Fruit fly (Drosophila melanogaster): ENCODE measurements around the gene Cand1.

Gene Cand1

dm6 chr2L:10322176-10322575 is 40.3 kb downstream of the Cand1 start, which contains the start of gene CG4995:
CG4995 (plus strand) TSS chr2L:10322476.
- TF ChIP-seq Myc (optimal IDR thresholded peaks at IDR 0.05) (no peak), tai (GFP tag; optimal IDR thresholded peaks at IDR 0.05) (no peak), Dfd (GFP tag; optimal IDR thresholded peaks at IDR 0.05) (no peak), OdsH (GFP tag; optimal IDR thresholded peaks at IDR 0.05) (no peak), woc (GFP tag; optimal IDR thresholded peaks at IDR 0.05) (no peak), pan (optimal IDR thresholded peaks at IDR 0.05) (no peak), CG9705 (GFP tag; optimal IDR thresholded peaks at IDR 0.05) (no peak)

- TF ChIP-seq foxo (GFP tag; optimal IDR thresholded peaks at IDR 0.05), result no peak
- TF ChIP-seq Hr78 (GFP tag; optimal IDR thresholded peaks at IDR 0.05), result no peak
- TF ChIP-seq Jra (GFP tag; optimal IDR thresholded peaks at IDR 0.05), result no peak
- TF ChIP-seq Rel (GFP tag; optimal IDR thresholded peaks at IDR 0.05), result peak; percentile 21
- TF ChIP-seq Rel (tag; optimal IDR thresholded peaks at IDR 0.05), result no peak
Observed at dm6 chr2L:10321612-10322011, 40.9 kb downstream of the Cand1 start.

- no peak for TF ChIP-seq HLH106 (tag; optimal IDR thresholded peaks at IDR 0.05)
- TF ChIP-seq pan (optimal IDR thresholded peaks at IDR 0.05), result no peak
- TF ChIP-seq foxo (GFP tag; optimal IDR thresholded peaks at IDR 0.05), result no peak
- TF ChIP-seq CG9705 (GFP tag; optimal IDR thresholded peaks at IDR 0.05), result no peak
- no peak for TF ChIP-seq rgr (GFP tag; optimal IDR thresholded peaks at IDR 0.05)
- TF ChIP-seq Hr83 (GFP tag; optimal IDR thresholded peaks at IDR 0.05; ENCODE audit: poor library complexity, severe bottlenecking), result no peak
- no peak for TF ChIP-seq dsf (GFP tag; optimal IDR thresholded peaks at IDR 0.05; ENCODE audit: borderline replicate concordance)
- TF ChIP-seq Hnf4 (GFP tag; optimal IDR thresholded peaks at IDR 0.05), result no peak
- no peak for TF ChIP-seq CrebA (GFP tag; optimal IDR thresholded peaks at IDR 0.05; ENCODE audit: borderline replicate concordance)
- TF ChIP-seq Rel (GFP tag; optimal IDR thresholded peaks at IDR 0.05), result no peak
- peak; percentile 69 for TF ChIP-seq Rel (tag; optimal IDR thresholded peaks at IDR 0.05)
- TF ChIP-seq jim (GFP tag; optimal IDR thresholded peaks at IDR 0.05), result no peak
- TF ChIP-seq OdsH (GFP tag; optimal IDR thresholded peaks at IDR 0.05), result no peak
- TF ChIP-seq Dif (GFP tag; optimal IDR thresholded peaks at IDR 0.05; ENCODE audit: partially characterized antibody), result no peak
- TF ChIP-seq Abd-B (GFP tag; optimal IDR thresholded peaks at IDR 0.05), result no peak
- peak; percentile 10 for TF ChIP-seq brk (GFP tag; optimal IDR thresholded peaks at IDR 0.05)
- TF ChIP-seq GATAd (GFP tag; optimal IDR thresholded peaks at IDR 0.05), result no peak
- TF ChIP-seq Sp1 (GFP tag; optimal IDR thresholded peaks at IDR 0.05), result no peak
- no peak for TF ChIP-seq Myc (optimal IDR thresholded peaks at IDR 0.05)
- TF ChIP-seq lola (GFP tag; optimal IDR thresholded peaks at IDR 0.05), result no peak
- TF ChIP-seq woc (GFP tag; optimal IDR thresholded peaks at IDR 0.05), result peak; percentile 10
- TF ChIP-seq tai (GFP tag; optimal IDR thresholded peaks at IDR 0.05), result no peak
- TF ChIP-seq Vsx2 (GFP tag; optimal IDR thresholded peaks at IDR 0.05; ENCODE audit: partially characterized antibody), result no peak
- peak; percentile 11 for TF ChIP-seq h (GFP tag; optimal IDR thresholded peaks at IDR 0.05)
- TF ChIP-seq ey (GFP tag; optimal IDR thresholded peaks at IDR 0.05), result no peak
- TF ChIP-seq sage (GFP tag; optimal IDR thresholded peaks at IDR 0.05), result no peak
- no peak for TF ChIP-seq usp (GFP tag; optimal IDR thresholded peaks at IDR 0.05)
- TF ChIP-seq br (GFP tag; optimal IDR thresholded peaks at IDR 0.05), result no peak
- no peak for TF ChIP-seq Mio (GFP tag; optimal IDR thresholded peaks at IDR 0.05)
- no peak for TF ChIP-seq dl (GFP tag; optimal IDR thresholded peaks at IDR 0.05; ENCODE audit: insufficient read depth in 1 of 2, partially characterized antibody in 2 of 2)
- TF ChIP-seq fru (GFP tag; optimal IDR thresholded peaks at IDR 0.05), result no peak
- TF ChIP-seq dmrt93B (GFP tag; optimal IDR thresholded peaks at IDR 0.05), result no peak
- TF ChIP-seq psq (GFP tag; optimal IDR thresholded peaks at IDR 0.05), result no peak
- no peak for TF ChIP-seq CG32264 (GFP tag; optimal IDR thresholded peaks at IDR 0.05)
- no peak for TF ChIP-seq Hr78 (GFP tag; optimal IDR thresholded peaks at IDR 0.05)
- no peak for TF ChIP-seq N (GFP tag; optimal IDR thresholded peaks at IDR 0.05)
Observed at dm6 chr2L:10321036-10321583, 41.4 kb downstream of the Cand1 start.

All from whole organism, wandering third instar larva.